Fruit fly (Drosophila melanogaster) whole organism, embryonic: ENCODE data around the gene MBD-like.

Experiments used
- ATbp ChIP-seq: fragments of 200-800 bp; sonication (Bioruptor generic); optimal IDR thresholded peaks from 2 replicates; lab custom pipeline; 2017; ENCODE audit warnings: missing biosample characterization, mild to moderate bottlenecking, missing genetic modification characterization, missing genetic modification reagents
- Abd-B ChIP-seq: fragments of 200-800 bp; sonication (Bioruptor generic); optimal IDR thresholded peaks from 2 replicates; lab custom pipeline; 2018; ENCODE audit warnings: missing biosample characterization, mild to moderate bottlenecking, missing genetic modification characterization, moderate library complexity
- Atf3 ChIP-seq: fragments of 200-800 bp; sonication (Bioruptor generic); optimal IDR thresholded peaks from 3 replicates; lab custom pipeline; 2016; ENCODE audit warnings: missing biosample characterization, missing genetic modification characterization
- B-H2 ChIP-seq: fragments of 200-800 bp; sonication (Bioruptor generic); optimal IDR thresholded peaks from 2 replicates; lab custom pipeline; 2018; ENCODE audit warnings: missing biosample characterization, mild to moderate bottlenecking, missing genetic modification characterization
- Bgb ChIP-seq: fragments of 200-800 bp; sonication (Bioruptor generic); IDR thresholded peaks from 2 replicates; pipeline ENCODE4 v1.3.6; 2022; ENCODE audit warnings: missing biosample characterization, missing genetic modification characterization; ENCODE audit not compliant: partially characterized antibody
- CG10979 ChIP-seq: fragments of 200-800 bp; sonication (Bioruptor generic); optimal IDR thresholded peaks from 2 replicates; lab custom pipeline; 2018; ENCODE audit warnings: missing biosample characterization, mild to moderate bottlenecking, missing genetic modification characterization, moderate library complexity
- CG11695 ChIP-seq: fragments of 200-800 bp; sonication (Bioruptor generic); IDR thresholded peaks from 3 replicates; pipeline ENCODE4 v1.3.6; 2022; ENCODE audit warnings: missing biosample characterization, missing genetic modification characterization
- CG12942 ChIP-seq: fragments of 200-800 bp; sonication (Bioruptor generic); optimal IDR thresholded peaks from 3 replicates; lab custom pipeline; 2016; ENCODE audit warnings: missing biosample characterization, missing genetic modification characterization
- CG13775 ChIP-seq: fragments of 200-800 bp; sonication (Bioruptor generic); optimal IDR thresholded peaks from 3 replicates; lab custom pipeline; 2017; ENCODE audit warnings: missing biosample characterization, mild to moderate bottlenecking, missing genetic modification characterization
- CG14050 ChIP-seq: fragments of 200-800 bp; sonication (Bioruptor generic); IDR thresholded peaks from 3 replicates; pipeline ENCODE4 v1.3.6; 2022; ENCODE audit warnings: missing biosample characterization, missing genetic modification characterization
- CG1792 ChIP-seq: fragments of 200-800 bp; sonication (Bioruptor generic); optimal IDR thresholded peaks from 2 replicates; lab custom pipeline; 2016; ENCODE audit warnings: missing biosample characterization, missing genetic modification characterization
- CG18764 ChIP-seq: fragments of 200-800 bp; sonication (Bioruptor generic); optimal IDR thresholded peaks from 3 replicates; lab custom pipeline; 2016; ENCODE audit warnings: missing biosample characterization, missing genetic modification characterization
- CG2875 ChIP-seq: fragments of 200-800 bp; sonication (Bioruptor generic); optimal IDR thresholded peaks from 2 replicates; lab custom pipeline; 2017; ENCODE audit warnings: missing biosample characterization, mild to moderate bottlenecking, missing genetic modification characterization, missing genetic modification reagents
- CG3281 ChIP-seq: fragments of 200-800 bp; sonication (Bioruptor generic); optimal IDR thresholded peaks from 3 replicates; lab custom pipeline; 2017; ENCODE audit warnings: missing biosample characterization, mild to moderate bottlenecking, missing genetic modification characterization
- CG4404 ChIP-seq: fragments of 200-800 bp; sonication (Bioruptor generic); IDR thresholded peaks from 2 replicates; pipeline ENCODE4 v1.3.6; 2022; ENCODE audit warnings: missing biosample characterization, missing genetic modification characterization
- CG9817 ChIP-seq: fragments of 200-800 bp; sonication (Bioruptor generic); optimal IDR thresholded peaks from 2 replicates; lab custom pipeline; 2018; ENCODE audit warnings: missing biosample characterization, mild to moderate bottlenecking, missing genetic modification characterization, moderate library complexity
- Dbx ChIP-seq: fragments of 200-800 bp; sonication (Bioruptor generic); IDR thresholded peaks from 3 replicates; pipeline ENCODE4 v1.3.6; 2022; ENCODE audit warnings: missing biosample characterization, missing genetic modification characterization
- Doc3 ChIP-seq: fragments of 200-800 bp; sonication (Bioruptor generic); IDR thresholded peaks from 3 replicates; pipeline ENCODE4 v1.3.6; 2022; ENCODE audit warnings: missing biosample characterization, missing genetic modification characterization; ENCODE audit not compliant: partially characterized antibody
- Ets97D ChIP-seq: fragments of 200-800 bp; sonication (Bioruptor generic); optimal IDR thresholded peaks from 3 replicates; lab custom pipeline; 2016; ENCODE audit warnings: missing biosample characterization, missing genetic modification characterization
- Hmx ChIP-seq: fragments of 200-800 bp; sonication (Bioruptor generic); optimal IDR thresholded peaks from 2 replicates; lab custom pipeline; 2016; ENCODE audit warnings: missing biosample characterization, missing genetic modification characterization
- Hr51 ChIP-seq, 2 experiments: fragments of 200-800 bp; sonication (Bioruptor generic); optimal IDR thresholded peaks; 2 replicates in 1 of 2; 3 replicates in 1 of 2; lab custom pipeline; 2016 to 2018; ENCODE audit warnings: missing biosample characterization in 2 of 2, missing genetic modification characterization in 2 of 2, mild to moderate bottlenecking in 1 of 2, moderate library complexity in 1 of 2
- Hsf ChIP-seq: fragments of 200-800 bp; sonication (Bioruptor generic); optimal IDR thresholded peaks from 3 replicates; lab custom pipeline; 2016; ENCODE audit warnings: missing biosample characterization, missing genetic modification characterization
- Mad ChIP-seq: fragments of 200-800 bp; sonication (Bioruptor generic); optimal IDR thresholded peaks from 2 replicates; lab custom pipeline; 2016; ENCODE audit warnings: missing biosample characterization, missing genetic modification characterization
- Mes4 ChIP-seq: fragments of 200-800 bp; sonication (Bioruptor generic); optimal IDR thresholded peaks from 2 replicates; lab custom pipeline; 2016; ENCODE audit warnings: missing biosample characterization, missing genetic modification characterization
- Ravus ChIP-seq: fragments of 200-800 bp; sonication (Bioruptor generic); IDR thresholded peaks from 2 replicates; pipeline ENCODE4 v1.3.6; 2022; ENCODE audit warnings: missing biosample characterization, missing genetic modification characterization
- Vsx1 ChIP-seq: fragments of 200-800 bp; sonication (Bioruptor generic); optimal IDR thresholded peaks from 2 replicates; lab custom pipeline; 2017; ENCODE audit warnings: missing biosample characterization, mild to moderate bottlenecking, missing genetic modification characterization, missing genetic modification reagents
- cato ChIP-seq: fragments of 200-800 bp; sonication (Bioruptor generic); optimal IDR thresholded peaks from 2 replicates; lab custom pipeline; 2016; ENCODE audit warnings: missing biosample characterization, missing genetic modification characterization, borderline replicate concordance
- cg ChIP-seq: fragments of 200-800 bp; sonication (Bioruptor generic); optimal IDR thresholded peaks from 3 replicates; lab custom pipeline; 2019; ENCODE audit warnings: missing biosample characterization, mild to moderate bottlenecking, missing genetic modification characterization, moderate library complexity
- chif ChIP-seq, 2 experiments: fragments of 200-800 bp; sonication (Bioruptor generic); optimal IDR thresholded peaks; 3 replicates each; lab custom pipeline; 2016; ENCODE audit warnings: missing biosample characterization in 2 of 2, missing genetic modification characterization in 2 of 2
- chm ChIP-seq: fragments of 200-800 bp; sonication (Bioruptor generic); IDR thresholded peaks from 2 replicates; pipeline ENCODE4 v1.3.6; 2022; ENCODE audit warnings: missing biosample characterization, missing genetic modification characterization
- crp ChIP-seq, 2 experiments: fragments of 200-800 bp; sonication (Bioruptor generic); optimal IDR thresholded peaks; 2 replicates in 1 of 2; 3 replicates in 1 of 2; lab custom pipeline; 2017; ENCODE audit warnings: missing biosample characterization in 2 of 2, missing genetic modification characterization in 2 of 2, mild to moderate bottlenecking in 1 of 2, moderate library complexity in 1 of 2
- dati ChIP-seq: fragments of 200-800 bp; sonication (Bioruptor generic); IDR thresholded peaks from 2 replicates; pipeline ENCODE4 v1.3.6; 2022; ENCODE audit warnings: missing biosample characterization, missing genetic modification characterization
- dmrt99B ChIP-seq: fragments of 200-800 bp; sonication (Bioruptor generic); optimal IDR thresholded peaks from 2 replicates; lab custom pipeline; 2018; ENCODE audit warnings: missing biosample characterization, mild to moderate bottlenecking, missing genetic modification characterization, moderate library complexity
- inv ChIP-seq: fragments of 200-800 bp; sonication (Bioruptor generic); IDR thresholded peaks from 2 replicates; pipeline ENCODE4 v1.3.6; 2022; ENCODE audit warnings: missing biosample characterization, missing genetic modification characterization; ENCODE audit not compliant: partially characterized antibody
- kni ChIP-seq: fragments of 200-800 bp; sonication (Bioruptor generic); optimal IDR thresholded peaks from 3 replicates; lab custom pipeline; 2017; ENCODE audit warnings: mild to moderate bottlenecking, missing biosample characterization, missing genetic modification reagents, missing genetic modification characterization
- lola ChIP-seq, 3 experiments: fragments of >200 bp in 2 of 3; fragments of 200-800 bp in 1 of 3; sonication (Bioruptor generic) in 1 of 3; optimal IDR thresholded peaks; 2 replicates each; lab custom pipeline; 2017 to 2019; ENCODE audit warnings: missing biosample characterization in 3 of 3, missing genetic modification characterization in 3 of 3, mild to moderate bottlenecking in 1 of 3, moderate library complexity in 1 of 3
- mam ChIP-seq: fragments of 200-800 bp; sonication (Bioruptor generic); optimal IDR thresholded peaks from 3 replicates; lab custom pipeline; 2016; ENCODE audit warnings: missing biosample characterization, missing genetic modification characterization
- org-1 ChIP-seq: fragments of 200-800 bp; sonication (Bioruptor generic); optimal IDR thresholded peaks from 2 replicates; lab custom pipeline; 2017; ENCODE audit warnings: missing biosample characterization, missing genetic modification characterization
- otp ChIP-seq: fragments of 200-800 bp; sonication (Bioruptor generic); IDR thresholded peaks from 3 replicates; pipeline ENCODE4, ENCODE4 v1.3.6; 2022; ENCODE audit warnings: missing biosample characterization, missing genetic modification characterization
- pan ChIP-seq, 4 experiments: fragments of >200 bp in 3 of 4; fragments of 200-800 bp in 1 of 4; sonication (Bioruptor generic) in 1 of 4; optimal IDR thresholded peaks in 3 of 4; IDR thresholded peaks in 1 of 4; 2 replicates each; pipeline versions ENCODE4 v1.3.6 to Lab custom; 2017 to 2022; ENCODE audit warnings: missing biosample characterization in 2 of 4, missing genetic modification characterization in 2 of 4, mixed read lengths in 1 of 4
- pb ChIP-seq: fragments of 200-800 bp; sonication (Bioruptor generic); optimal IDR thresholded peaks from 3 replicates; lab custom pipeline; 2016; ENCODE audit warnings: missing biosample characterization, missing genetic modification characterization
- sug ChIP-seq: fragments of 200-800 bp; optimal IDR thresholded peaks from 2 replicates; lab custom pipeline; 2019; ENCODE audit warnings: missing biosample characterization, mild to moderate bottlenecking, missing genetic modification characterization, moderate library complexity
- tio ChIP-seq: fragments of 200-800 bp; sonication (Bioruptor generic); optimal IDR thresholded peaks from 2 replicates; lab custom pipeline; 2017; ENCODE audit warnings: missing biosample characterization, missing genetic modification characterization, inconsistent platforms
- trem ChIP-seq: fragments of 200-800 bp; optimal IDR thresholded peaks from 3 replicates; lab custom pipeline; 2019; ENCODE audit warnings: missing biosample characterization, mild to moderate bottlenecking, missing genetic modification characterization, moderate library complexity
- tx ChIP-seq: fragments of 200-800 bp; sonication (Bioruptor generic); optimal IDR thresholded peaks from 2 replicates; lab custom pipeline; 2016; ENCODE audit warnings: missing biosample characterization, missing genetic modification characterization
- zen2 ChIP-seq: fragments of 200-800 bp; sonication (Bioruptor generic); IDR thresholded peaks from 3 replicates; pipeline ENCODE4 v1.3.6; 2022; ENCODE audit warnings: missing biosample characterization, missing genetic modification characterization; ENCODE audit not compliant: partially characterized antibody

The MBD-like gene

DNA sequence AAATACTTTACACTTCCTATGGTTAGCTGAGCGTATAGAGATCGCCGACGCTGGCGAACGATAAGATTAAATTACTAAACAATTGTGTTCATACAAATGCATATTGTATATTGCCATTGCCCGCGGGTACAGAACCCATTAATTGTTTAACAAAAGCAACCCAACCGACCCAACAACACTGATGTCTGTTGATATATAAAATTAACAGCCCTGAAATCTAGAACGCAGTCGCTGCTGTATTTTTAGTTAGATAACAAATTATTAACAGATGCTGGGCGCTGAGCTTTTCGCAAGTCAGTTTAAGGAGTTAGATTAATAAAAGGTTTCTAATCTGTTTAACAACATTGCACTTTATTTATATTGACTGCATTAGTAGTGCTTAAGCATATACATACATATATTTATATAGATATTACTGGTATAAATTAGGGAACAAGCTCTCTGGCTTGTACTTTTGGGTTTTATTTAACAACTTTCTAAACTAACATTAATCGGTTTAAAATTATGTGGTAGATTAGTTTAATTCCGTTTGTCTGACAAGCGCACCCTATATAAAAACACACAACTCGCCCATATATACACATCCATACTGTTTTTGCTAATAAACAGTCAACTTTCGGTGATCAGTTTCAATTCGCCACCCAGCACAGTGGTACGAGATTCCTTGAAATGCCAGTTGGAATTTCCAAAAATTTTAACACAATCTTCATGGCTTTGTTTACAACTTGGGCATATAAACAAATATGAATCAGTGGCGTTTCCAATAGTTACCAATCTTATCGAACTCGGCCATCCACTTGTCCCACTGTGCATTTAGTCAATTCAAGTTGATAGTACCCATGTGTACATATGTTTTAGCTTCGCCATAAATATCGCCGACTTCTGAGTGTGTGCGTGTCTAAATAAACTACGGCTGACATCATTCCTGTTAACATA lies 31.4 kb upstream of the MBD-like start (continued):
- TF ChIP-seq otp (peak; percentile 85), mam (GFP tag; lab: Kevin White, UChicago) (peak; percentile 94), dati (GFP tag; lab: Robert Waterston, UW) (peak; percentile 68), CG1792 (GFP tag; lab: Kevin White, UChicago) (peak; percentile 93), trem (tag; lab: Kevin White, UChicago) (peak; percentile 45), kni (GFP tag; lab: Kevin White, UChicago) (no peak), B-H2 (GFP tag; lab: Kevin White, UChicago) (peak; percentile 53), pan (optimal IDR thresholded peaks at IDR 0.05; lab: Kevin White, UChicago) (no peak), pan (GFP tag; optimal IDR thresholded peaks at IDR 0.05 in 1 of 2, IDR thresholded peaks at IDR 0.05 in 1 of 2) (peak in 1 of 2 experiments; percentile 94), cg (GFP tag; lab: Kevin White, UChicago) (peak; percentile 5), Ravus (GFP tag; lab: Robert Waterston, UW) (peak; percentile 84), sug (tag; lab: Kevin White, UChicago) (peak; percentile 78), tx (GFP tag; lab: Kevin White, UChicago) (peak; percentile 69), inv (GFP tag; lab: Robert Waterston, UW) (peak; percentile 35; the same call in 1 of the 2 replicates), pb (GFP tag; lab: Kevin White, UChicago) (peak; percentile 88), CG4404 (GFP tag; lab: Robert Waterston, UW) (peak; percentile 70), CG11695 (GFP tag; lab: Robert Waterston, UW) (peak; percentile 94), chif (GFP tag; optimal IDR thresholded peaks at IDR 0.05; lab: Kevin White, UChicago) (peak; percentile 72 to 94), org-1 (GFP tag; lab: Kevin White, UChicago) (peak; percentile 87), CG9817 (tag; lab: Kevin White, UChicago) (peak; percentile 90), CG12942 (GFP tag; lab: Kevin White, UChicago) (peak; percentile 73), zen2 (GFP tag; lab: Robert Waterston, UW) (no peak), CG3281 (GFP tag; lab: Kevin White, UChicago) (peak; percentile 96), Dbx (GFP tag; lab: Robert Waterston, UW) (peak; percentile 97), dmrt99B (tag; lab: Kevin White, UChicago) (no peak), tio (GFP tag; lab: Kevin White, UChicago) (peak; percentile 75), CG18764 (GFP tag; lab: Kevin White, UChicago) (peak; percentile 85), Mad (peak; percentile 74), ATbp (peak; percentile 81), CG10979 (tag; lab: Kevin White, UChicago) (peak; percentile 68), Atf3 (GFP tag; lab: Kevin White, UChicago) (peak; percentile 57), Hr51 (GFP tag; optimal IDR thresholded peaks at IDR 0.05; lab: Kevin White, UChicago) (peak in 1 of 2 experiments; percentile 65), CG2875 (GFP tag; lab: Kevin White, UChicago) (peak; percentile 49), Hsf (GFP tag; lab: Kevin White, UChicago) (peak; percentile 81), Vsx1 (GFP tag; lab: Kevin White, UChicago) (no peak), Bgb (GFP tag; lab: Robert Waterston, UW) (peak; percentile 39; the same call in 1 of the 2 replicates), CG13775 (GFP tag; lab: Kevin White, UChicago) (peak; percentile 54), Abd-B (peak; percentile 83), CG14050 (GFP tag; lab: Robert Waterston, UW) (peak; percentile 56), cato (GFP tag; lab: Kevin White, UChicago) (no peak), chm (GFP tag; lab: Robert Waterston, UW) (peak; percentile 90), Doc3 (no peak), lola (GFP tag; optimal IDR thresholded peaks at IDR 0.05; lab: Kevin White, UChicago) (no peak), Mes4 (GFP tag; lab: Kevin White, UChicago) (peak; percentile 55), Hmx (peak; percentile 73), Ets97D (GFP tag; lab: Kevin White, UChicago) (peak; percentile 78), crp (GFP tag; optimal IDR thresholded peaks at IDR 0.05; lab: Kevin White, UChicago) (peak in 1 of 2 experiments; percentile 33)
